Worm (Caenorhabditis elegans) whole organism, L1 larva: ENCODE data around the gene rcq-5.

ENCODE experiments used
- nhr-20 ChIP-seq: sonication (generic microtip); optimal IDR thresholded peaks from 2 replicates; lab custom pipeline; 2016; ENCODE audit warnings: mild to moderate bottlenecking, missing genetic modification characterization, missing compliant biosample characterization
- unc-62 ChIP-seq: fragments of 150-350 bp; optimal IDR thresholded peaks from 2 replicates; lab custom pipeline; 2014; ENCODE audit warnings: missing biosample characterization, missing genetic modification reagents, missing genetic modification characterization

- no peak for TF ChIP-seq unc-62 (GFP tag; lab: Kevin White, UChicago)
- TF ChIP-seq nhr-20 (tag; lab: Kevin White, UChicago): no peak
Measured at ce11 chrIII:4103171-4103570, 45.4 kb upstream of the rcq-5 start.
